Worm (Caenorhabditis elegans) whole organism, L4/young adult: ENCODE results near the gene K10B4.3.

Experiments used
- dao-5 ChIP-seq: sonication (generic microtip); optimal IDR thresholded peaks from 2 replicates; lab custom pipeline; 2016; ENCODE audit warnings: missing genotype, missing genetic modification characterization, moderate library complexity, missing compliant biosample characterization
- him-1 ChIP-seq: sonication (generic microtip); optimal IDR thresholded peaks from 2 replicates; lab custom pipeline; 2016; ENCODE audit warnings: missing genotype, missing genetic modification reagents, missing genetic modification characterization, missing compliant biosample characterization

DNA sequence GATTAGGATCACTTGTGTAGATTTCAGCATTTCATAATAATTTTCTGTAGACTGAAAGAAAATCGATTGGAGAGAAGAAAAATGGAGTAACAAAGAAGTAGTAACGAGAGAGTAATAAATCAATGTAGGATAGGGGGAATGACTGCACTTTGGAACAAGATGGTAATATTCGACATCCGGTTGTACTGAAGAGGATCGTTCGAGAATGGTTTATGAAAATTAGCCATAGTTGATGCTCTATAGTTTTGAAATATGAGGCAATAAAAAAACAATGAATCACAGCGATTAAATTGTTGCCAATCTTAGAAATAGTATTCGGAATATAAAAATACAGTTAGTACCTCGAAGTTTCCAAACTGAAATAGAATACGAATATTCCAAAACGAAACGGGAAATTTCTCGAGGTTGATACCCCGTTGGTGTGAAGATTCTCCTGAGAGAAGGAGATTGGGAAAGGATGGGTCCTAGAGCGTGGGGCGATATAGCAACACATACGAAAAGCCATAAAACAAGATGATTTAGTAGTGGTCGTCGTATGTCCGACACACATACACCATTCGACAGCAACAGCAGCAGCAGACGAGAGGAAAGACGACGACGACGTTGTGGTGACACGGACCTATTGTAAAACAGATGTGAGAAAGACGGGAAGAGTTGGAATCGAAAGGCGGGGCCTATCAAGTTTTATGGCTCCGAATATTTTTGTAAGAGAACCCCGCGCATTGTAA lies 12.7 kb upstream of the K10B4.3 start, which contains the start of gene cwn-1:
- TF ChIP-seq dao-5 (tag; lab: Kevin White, UChicago) (no peak), him-1 (tag; lab: Kevin White, UChicago) (no peak)
